Worm (Caenorhabditis elegans) whole organism, early embryonic: Measurements from ENCODE around the gene flp-18.

ENCODE experiments used
- B0310.2 ChIP-seq: sonication (generic microtip); optimal IDR thresholded peaks from 2 replicates; lab custom pipeline; 2016; ENCODE audit warnings: mild to moderate bottlenecking, missing genetic modification characterization, missing compliant biosample characterization
- F13C5.2 ChIP-seq: sonication (generic microtip); optimal IDR thresholded peaks from 2 replicates; lab custom pipeline; 2017; ENCODE audit warnings: mild to moderate bottlenecking, missing genetic modification characterization, inconsistent platforms, missing compliant biosample characterization
- aly-1 ChIP-seq: sonication (generic microtip); optimal IDR thresholded peaks from 2 replicates; lab custom pipeline; 2016; ENCODE audit warnings: missing genetic modification characterization, missing compliant biosample characterization
- ama-1 ChIP-seq: fragments of 150-350 bp; optimal IDR thresholded peaks from 2 replicates; lab custom pipeline; 2014
- ceh-13 ChIP-seq: fragments of 200-800 bp; sonication (Bioruptor generic); optimal IDR thresholded peaks from 2 replicates; lab custom pipeline; 2018; ENCODE audit warnings: mild to moderate bottlenecking, missing genetic modification characterization, missing compliant biosample characterization
- ceh-36 ChIP-seq: sonication (generic microtip); optimal IDR thresholded peaks from 2 replicates; lab custom pipeline; 2016; ENCODE audit warnings: missing genetic modification characterization, inconsistent platforms, missing compliant biosample characterization
- ets-7 ChIP-seq: sonication (generic microtip); optimal IDR thresholded peaks from 2 replicates; lab custom pipeline; 2016; ENCODE audit warnings: missing genotype, missing genetic modification characterization, missing compliant biosample characterization
- flt-1 ChIP-seq: fragments of 200-800 bp; sonication (Bioruptor generic); IDR thresholded peaks from 2 replicates; pipeline ENCODE4 v1.3.6; 2022; ENCODE audit warnings: missing genetic modification characterization, missing compliant biosample characterization
- hmbx-1 ChIP-seq: sonication (generic microtip); optimal IDR thresholded peaks from 2 replicates; lab custom pipeline; 2016; ENCODE audit warnings: mild to moderate bottlenecking, missing genetic modification characterization, missing compliant biosample characterization
- hmg-4 ChIP-seq: fragments of 200-800 bp; sonication (Bioruptor generic); optimal IDR thresholded peaks from 2 replicates; lab custom pipeline; 2018; ENCODE audit warnings: mild to moderate bottlenecking, missing genetic modification characterization, missing compliant biosample characterization
- hnd-1 ChIP-seq: sonication (generic microtip); optimal IDR thresholded peaks from 2 replicates; lab custom pipeline; 2016; ENCODE audit warnings: missing genetic modification characterization, missing compliant biosample characterization
- pes-1 ChIP-seq: fragments of 200-800 bp; sonication (Bioruptor generic); IDR thresholded peaks from 2 replicates; pipeline ENCODE4 v1.3.6; 2022; ENCODE audit warnings: missing genetic modification reagents, missing genetic modification characterization, missing compliant biosample characterization
- scrt-1 ChIP-seq: fragments of 200-800 bp; sonication (Bioruptor generic); IDR thresholded peaks from 2 replicates; pipeline ENCODE4 v1.3.6; 2022; ENCODE audit warnings: missing genetic modification characterization, missing compliant biosample characterization
- sea-1 ChIP-seq: fragments of 200-800 bp; sonication (Bioruptor generic); conservative IDR thresholded peaks from 2 replicates; pipeline ENCODE4 v1.3.6; 2022; ENCODE audit warnings: missing genetic modification characterization, missing compliant biosample characterization
- tbx-37 ChIP-seq: fragments of 200-800 bp; sonication (Bioruptor generic); conservative IDR thresholded peaks from 2 replicates; pipeline ENCODE4 v1.3.6; 2022; ENCODE audit warnings: missing genetic modification reagents, missing genetic modification characterization, missing compliant biosample characterization
- tra-4 ChIP-seq: sonication (generic microtip); optimal IDR thresholded peaks from 2 replicates; lab custom pipeline; 2017; ENCODE audit warnings: missing genetic modification characterization, missing compliant biosample characterization

The flp-18 gene

ce11 chrX:2971542-2971988 is 46.8 kb downstream of the flp-18 start:
- TF ChIP-seq aly-1 (tag; lab: Kevin White, UChicago) = no peak
- TF ChIP-seq hnd-1 (tag; lab: Kevin White, UChicago) = no peak
- TF ChIP-seq flt-1 (GFP tag; lab: Robert Waterston, UW) = no peak
- TF ChIP-seq ceh-36 (tag; lab: Kevin White, UChicago) = no peak

DNA sequence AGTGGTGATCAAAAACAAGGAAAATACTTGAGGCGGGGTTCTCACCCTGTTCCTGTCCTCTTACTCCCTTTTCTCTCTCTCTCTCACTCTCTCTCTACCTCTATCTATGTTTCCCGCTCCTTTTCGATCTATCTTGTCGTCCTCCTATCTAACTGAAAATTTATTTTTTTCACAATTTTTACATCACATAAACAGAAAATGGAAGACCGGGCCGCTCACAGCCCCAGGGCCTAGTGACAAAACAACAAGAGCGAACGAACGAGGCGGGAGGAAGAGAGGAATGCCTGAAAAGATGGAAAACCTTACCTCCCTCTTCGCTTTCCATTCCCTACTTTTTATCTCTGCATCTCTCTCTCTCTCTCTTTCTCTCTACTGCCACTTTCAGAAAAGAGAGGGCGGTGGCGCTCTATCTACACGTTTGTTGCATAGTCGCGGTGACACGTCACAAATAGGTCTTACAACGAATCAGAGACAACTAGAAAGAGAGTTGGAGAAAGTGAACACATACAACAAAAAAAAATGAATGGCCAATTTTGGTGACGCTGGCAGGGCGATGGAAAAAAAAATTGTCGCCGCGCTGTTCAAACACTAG is 47.5 kb downstream of the flp-18 start:
- TF ChIP-seq scrt-1 (GFP tag; lab: Robert Waterston, UW) (no peak), hnd-1 (tag; lab: Kevin White, UChicago) (no peak), hmbx-1 (tag; lab: Kevin White, UChicago) (no peak), ceh-36 (tag; lab: Kevin White, UChicago) (no peak), hmg-4 (no peak), tra-4 (tag; lab: Kevin White, UChicago) (no peak), B0310.2 (tag; lab: Kevin White, UChicago) (no peak)

DNA sequence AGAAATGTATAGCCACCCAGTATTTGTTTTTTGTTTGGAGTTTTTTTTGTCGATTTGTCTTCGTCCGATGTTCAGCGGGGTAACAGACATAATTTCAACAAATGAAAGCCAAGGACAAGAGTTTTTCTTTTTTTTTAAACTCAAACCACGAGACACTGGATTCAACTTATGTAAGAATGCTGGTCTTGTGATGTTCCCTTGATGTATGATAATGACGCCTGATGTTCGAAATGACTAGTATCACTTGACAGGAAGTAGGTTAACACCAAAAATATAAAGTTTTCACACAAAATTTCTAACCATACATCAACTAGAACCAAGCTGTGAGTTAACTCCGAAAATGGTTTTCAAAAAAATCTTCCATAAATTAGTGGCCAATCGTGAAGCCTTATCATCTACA is 48.1 kb downstream of the flp-18 start:
- TF ChIP-seq ama-1 = no peak

- TF ChIP-seq pes-1 = no peak
- TF ChIP-seq sea-1 (GFP tag; lab: Robert Waterston, UW) = no peak
- no peak for TF ChIP-seq flt-1 (GFP tag; lab: Robert Waterston, UW)
- no peak for TF ChIP-seq hmg-4
- TF ChIP-seq aly-1 (tag; lab: Kevin White, UChicago) = no peak
- TF ChIP-seq ceh-36 (tag; lab: Kevin White, UChicago) = no peak
- TF ChIP-seq F13C5.2 (tag; lab: Kevin White, UChicago) = no peak
- no peak for TF ChIP-seq ceh-13
- TF ChIP-seq B0310.2 (tag; lab: Kevin White, UChicago) = no peak
- no peak for TF ChIP-seq tra-4 (tag; lab: Kevin White, UChicago)
- TF ChIP-seq ets-7 (tag; lab: Kevin White, UChicago) = no peak
- TF ChIP-seq tbx-37 (GFP tag; lab: Robert Waterston, UW) = no peak
- no peak for TF ChIP-seq scrt-1 (GFP tag; lab: Robert Waterston, UW)
Measured at ce11 chrX:2969447-2969989, 48.8 kb downstream of the flp-18 start.

DNA sequence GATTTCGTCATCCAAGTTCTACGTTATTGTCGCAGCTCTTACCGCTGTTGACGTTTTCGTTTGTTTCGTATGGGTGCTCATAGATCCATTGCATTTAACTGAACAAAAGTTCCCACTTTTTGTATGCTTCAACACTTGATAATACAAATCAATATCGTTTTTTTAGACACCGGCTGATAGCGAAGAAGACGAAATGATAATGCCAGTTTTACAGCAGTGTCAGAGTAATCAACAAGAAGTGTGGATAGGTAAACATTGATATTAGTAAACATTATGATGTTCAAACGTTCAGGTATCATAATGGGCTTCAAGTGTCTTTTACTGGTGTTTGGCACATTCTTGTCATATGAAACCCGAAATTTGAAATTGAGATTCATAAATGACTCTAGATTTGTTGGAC is 52.1 kb downstream of the flp-18 start:
- no peak for TF ChIP-seq B0310.2 (tag; lab: Kevin White, UChicago)
- no peak for TF ChIP-seq sea-1 (GFP tag; lab: Robert Waterston, UW)
- TF ChIP-seq hmg-4 = no peak
- TF ChIP-seq ceh-36 (tag; lab: Kevin White, UChicago) = no peak
- TF ChIP-seq scrt-1 (GFP tag; lab: Robert Waterston, UW) = no peak
- no peak for TF ChIP-seq ets-7 (tag; lab: Kevin White, UChicago)
- TF ChIP-seq hnd-1 (tag; lab: Kevin White, UChicago) = no peak
- TF ChIP-seq flt-1 (GFP tag; lab: Robert Waterston, UW) = no peak
